Worm (Caenorhabditis elegans): Measurements from ENCODE around the gene D1086.7.

D1086.7 gene

DNA sequence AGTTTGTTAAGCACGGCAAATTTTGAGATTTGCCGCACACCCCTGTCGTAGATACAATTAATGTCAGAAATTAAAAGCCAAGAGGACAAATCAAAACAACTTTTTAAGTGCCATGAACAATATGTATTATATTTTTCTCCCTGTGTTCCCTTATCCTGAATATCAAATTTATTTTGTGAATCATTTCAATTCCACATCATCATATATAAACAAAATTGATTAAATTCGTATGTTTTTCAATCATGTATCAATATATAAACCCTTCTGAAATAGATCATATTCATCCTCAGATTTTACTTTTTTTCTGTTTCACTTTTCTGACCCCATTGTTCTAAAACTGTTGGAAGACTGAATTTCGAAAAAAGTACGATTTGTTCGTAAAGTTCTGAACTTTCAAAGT lies 9.9 kb upstream of the D1086.7 start, which contains the start of gene D1086.11:
Gene D1086.11 (plus strand): TSS at position 301 of the 400 bp plus-strand sequence.
- TF ChIP-seq tab-1 (GFP tag; IDR thresholded peaks at IDR 0.05), result no peak
- TF ChIP-seq klf-2 (GFP tag; conservative IDR thresholded peaks at IDR 0.05), result no peak
- TF ChIP-seq ztf-29 (GFP tag; IDR thresholded peaks at IDR 0.05), result no peak
- no peak for TF ChIP-seq T22C8.4 (GFP tag; IDR thresholded peaks at IDR 0.05)
- no peak for TF ChIP-seq med-1 (GFP tag; optimal IDR thresholded peaks at IDR 0.05; ENCODE audit: insufficient read depth)
- no peak for TF ChIP-seq ztf-23 (GFP tag; IDR thresholded peaks at IDR 0.05)
- TF ChIP-seq ref-1 (GFP tag; conservative IDR thresholded peaks at IDR 0.05), result no peak
- no peak for TF ChIP-seq flt-1 (GFP tag; IDR thresholded peaks at IDR 0.05)
- no peak for TF ChIP-seq cog-1 (tag; optimal IDR thresholded peaks at IDR 0.05)

DNA sequence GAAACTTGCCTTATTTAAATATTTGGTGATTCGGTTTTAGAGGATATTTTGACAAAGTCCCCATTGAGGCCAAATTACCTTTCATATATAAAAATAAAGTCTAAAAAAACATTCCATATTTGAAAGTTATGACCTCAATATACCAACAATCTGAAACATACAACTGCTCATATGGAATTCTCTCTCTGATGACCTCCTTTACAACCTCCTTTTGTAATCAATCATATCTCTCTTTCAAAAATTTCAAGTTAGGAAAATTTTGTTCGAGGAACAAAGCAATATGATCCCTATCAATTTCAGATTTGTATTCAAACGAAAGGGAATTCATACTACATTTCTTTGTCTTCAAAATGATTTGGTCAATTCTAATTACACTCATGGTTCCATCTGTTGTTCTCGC lies 4.6 kb upstream of the D1086.7 start, which contains the start of gene D1086.6:
Gene D1086.6 (plus strand): TSS at position 301 of the 400 bp plus-strand sequence.
- no peak for TF ChIP-seq tab-1 (GFP tag; IDR thresholded peaks at IDR 0.05)
- no peak for TF ChIP-seq flt-1 (GFP tag; IDR thresholded peaks at IDR 0.05)
- TF ChIP-seq ztf-29 (GFP tag; IDR thresholded peaks at IDR 0.05), result no peak
- no peak for TF ChIP-seq klf-2 (GFP tag; conservative IDR thresholded peaks at IDR 0.05)
- TF ChIP-seq T22C8.4 (GFP tag; IDR thresholded peaks at IDR 0.05), result no peak
- no peak for TF ChIP-seq cog-1 (tag; optimal IDR thresholded peaks at IDR 0.05)
- no peak for TF ChIP-seq ztf-23 (GFP tag; IDR thresholded peaks at IDR 0.05)

DNA sequence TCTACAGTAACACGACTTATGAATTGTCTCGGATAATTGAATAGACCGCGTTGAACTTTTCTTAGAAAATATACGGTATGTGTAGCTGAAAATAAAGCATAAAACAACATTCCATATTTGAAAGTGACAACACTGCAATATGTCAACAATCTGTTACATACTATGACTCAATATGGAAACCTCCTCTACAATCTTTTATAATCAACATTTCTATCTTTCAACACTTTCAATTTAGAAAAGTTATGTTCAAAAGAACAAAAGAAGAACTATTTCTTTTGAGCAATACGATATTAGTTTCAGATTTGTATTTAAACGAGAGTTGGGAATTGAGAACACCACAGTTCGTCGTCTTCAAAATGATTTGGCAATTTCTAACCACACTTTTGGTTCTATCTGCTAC lies 1.6 kb upstream of the D1086.7 start, which contains the start of gene D1086.10:
Gene D1086.10 (plus strand): TSS at position 301 of the 400 bp plus-strand sequence.
- TF ChIP-seq med-1 (GFP tag; optimal IDR thresholded peaks at IDR 0.05; ENCODE audit: insufficient read depth), result no peak
- no peak for TF ChIP-seq cog-1 (tag; optimal IDR thresholded peaks at IDR 0.05)
- no peak for TF ChIP-seq T22C8.4 (GFP tag; IDR thresholded peaks at IDR 0.05)
- TF ChIP-seq ztf-29 (GFP tag; IDR thresholded peaks at IDR 0.05), result no peak
- TF ChIP-seq tab-1 (GFP tag; IDR thresholded peaks at IDR 0.05), result no peak
- TF ChIP-seq flt-1 (GFP tag; IDR thresholded peaks at IDR 0.05), result no peak
- TF ChIP-seq klf-2 (GFP tag; conservative IDR thresholded peaks at IDR 0.05), result no peak
- TF ChIP-seq ztf-23 (GFP tag; IDR thresholded peaks at IDR 0.05), result no peak
- no peak for TF ChIP-seq ref-1 (GFP tag; conservative IDR thresholded peaks at IDR 0.05)

DNA sequence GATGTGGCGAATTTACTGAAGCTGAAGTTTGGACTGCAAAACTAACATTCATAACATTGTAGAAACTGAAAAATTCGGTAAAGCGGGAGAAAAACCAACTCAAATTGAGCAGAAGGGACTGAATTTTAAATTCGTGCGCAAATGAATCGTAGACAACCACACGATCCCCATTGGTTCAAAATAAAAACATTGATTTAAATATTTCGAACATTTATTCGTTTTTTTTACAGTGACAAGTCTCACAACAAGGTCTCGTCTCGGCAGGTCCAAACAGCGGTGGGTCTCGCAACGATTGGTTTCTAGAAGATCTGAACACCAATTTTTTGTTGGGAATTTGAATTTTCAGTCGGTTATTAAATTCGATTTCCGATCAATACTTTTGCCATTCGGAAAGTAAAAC lies 1.5 kb downstream of the D1086.7 start, which contains the start of gene D1086.18:
Gene D1086.18 (plus strand): TSS at position 301 of the 400 bp plus-strand sequence.
- TF ChIP-seq med-1 (GFP tag; optimal IDR thresholded peaks at IDR 0.05; ENCODE audit: insufficient read depth) (no peak), cog-1 (tag; optimal IDR thresholded peaks at IDR 0.05) (no peak), ztf-29 (GFP tag; IDR thresholded peaks at IDR 0.05) (no peak), tab-1 (GFP tag; IDR thresholded peaks at IDR 0.05) (no peak), klf-2 (GFP tag; conservative IDR thresholded peaks at IDR 0.05) (no peak), ztf-23 (GFP tag; IDR thresholded peaks at IDR 0.05) (no peak), ref-1 (GFP tag; conservative IDR thresholded peaks at IDR 0.05) (no peak), T22C8.4 (GFP tag; IDR thresholded peaks at IDR 0.05) (no peak), flt-1 (GFP tag; IDR thresholded peaks at IDR 0.05) (no peak)

DNA sequence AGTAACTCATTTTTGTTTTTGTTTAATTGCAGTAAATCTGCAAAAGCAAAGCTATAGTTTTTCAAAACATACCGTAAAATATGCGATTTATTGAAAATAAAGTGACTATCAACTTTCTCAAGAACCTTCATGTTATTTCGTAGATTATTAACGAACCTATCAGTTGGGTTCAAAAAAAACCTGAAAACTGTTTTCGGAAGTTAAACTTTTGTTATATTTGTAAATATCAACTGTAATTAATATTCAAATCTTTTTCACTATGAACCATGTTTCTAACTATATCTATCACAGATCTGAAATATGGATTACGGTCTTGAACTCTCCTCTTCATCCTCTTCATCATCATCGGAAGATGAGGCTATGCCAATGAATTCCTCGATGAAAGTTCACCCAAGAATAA lies 4.0 kb downstream of the D1086.7 start, which contains the start of gene D1086.19:
Gene D1086.19 (plus strand): TSS at position 301 of the 400 bp plus-strand sequence.
- no peak for TF ChIP-seq flt-1 (GFP tag; IDR thresholded peaks at IDR 0.05)
- no peak for TF ChIP-seq klf-2 (GFP tag; conservative IDR thresholded peaks at IDR 0.05)
- no peak for TF ChIP-seq ref-1 (GFP tag; conservative IDR thresholded peaks at IDR 0.05)
- no peak for TF ChIP-seq ztf-29 (GFP tag; IDR thresholded peaks at IDR 0.05)

DNA sequence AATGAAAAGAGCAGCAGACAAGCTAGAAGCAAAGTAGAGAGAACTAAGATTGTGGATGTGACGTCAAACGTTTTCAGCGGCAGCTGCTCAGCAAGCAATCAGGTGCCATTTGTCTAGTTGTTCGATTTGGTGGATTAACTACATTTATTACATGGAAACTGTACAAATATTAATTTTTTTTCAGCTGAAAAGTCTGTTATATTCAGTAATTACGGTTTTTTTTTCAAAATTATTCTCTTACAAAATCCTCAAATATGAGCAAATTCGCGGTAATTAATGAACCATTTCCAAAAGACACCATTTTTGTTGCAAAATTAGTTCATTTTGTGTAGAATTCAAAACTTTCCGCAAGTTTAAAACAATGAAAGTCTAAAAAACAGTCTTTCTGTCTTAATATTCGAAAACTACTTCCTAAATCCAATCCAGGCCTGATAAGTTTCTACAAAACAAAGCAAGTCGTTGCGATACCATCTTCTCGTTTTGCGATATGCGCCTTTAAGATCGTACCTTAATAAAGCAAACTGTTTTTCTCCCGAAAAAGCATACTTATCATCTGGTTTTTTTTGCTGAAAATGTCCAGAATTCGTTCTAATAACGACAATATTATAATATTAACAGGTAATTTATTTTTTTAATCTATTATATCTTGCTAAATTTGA lies 6.4 kb downstream of the D1086.7 start, which contains the start of the genes D1086.5 and him-5:
Gene D1086.5 (minus strand): TSS at position 51 of the 659 bp plus-strand sequence.
Gene him-5 (plus strand): TSS at position 118 of the 659 bp plus-strand sequence.
- TF ChIP-seq med-1 (GFP tag; optimal IDR thresholded peaks at IDR 0.05; ENCODE audit: insufficient read depth) (no peak), flt-1 (GFP tag; IDR thresholded peaks at IDR 0.05) (no peak), klf-2 (GFP tag; conservative IDR thresholded peaks at IDR 0.05) (no peak), cog-1 (tag; optimal IDR thresholded peaks at IDR 0.05) (no peak), T22C8.4 (GFP tag; IDR thresholded peaks at IDR 0.05) (no peak), ztf-23 (GFP tag; IDR thresholded peaks at IDR 0.05) (no peak), ztf-29 (GFP tag; IDR thresholded peaks at IDR 0.05) (no peak), tab-1 (GFP tag; IDR thresholded peaks at IDR 0.05) (no peak)

DNA sequence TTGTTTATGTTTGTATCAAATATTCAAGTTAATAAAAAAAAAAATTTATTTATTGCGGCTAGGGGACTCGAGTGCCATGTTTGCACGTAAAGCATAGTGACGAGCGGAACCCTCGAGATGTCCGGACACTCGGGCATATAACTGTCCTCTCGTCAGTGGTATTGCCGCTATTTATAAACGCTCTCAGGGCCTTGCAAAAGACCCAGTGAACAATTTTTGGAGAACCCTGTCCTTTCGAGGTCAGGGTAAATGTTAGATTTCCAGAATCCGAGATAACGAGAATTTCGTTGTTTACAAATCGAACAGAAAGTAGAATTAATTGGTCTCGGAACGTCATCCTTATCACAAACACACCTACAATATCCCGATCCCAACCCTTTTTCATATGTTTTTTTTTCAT lies 8.3 kb downstream of the D1086.7 start, which contains the start of gene D1086.3:
Gene D1086.3 (plus strand): TSS at position 390 of the 400 bp plus-strand sequence.
- TF ChIP-seq ztf-29 (GFP tag; IDR thresholded peaks at IDR 0.05) (no peak), ref-1 (GFP tag; conservative IDR thresholded peaks at IDR 0.05) (no peak), flt-1 (GFP tag; IDR thresholded peaks at IDR 0.05) (no peak), ztf-23 (GFP tag; IDR thresholded peaks at IDR 0.05) (no peak), med-1 (GFP tag; optimal IDR thresholded peaks at IDR 0.05; ENCODE audit: insufficient read depth) (no peak), klf-2 (GFP tag; conservative IDR thresholded peaks at IDR 0.05) (no peak), tab-1 (GFP tag; IDR thresholded peaks at IDR 0.05) (no peak), T22C8.4 (GFP tag; IDR thresholded peaks at IDR 0.05) (no peak), cog-1 (tag; optimal IDR thresholded peaks at IDR 0.05) (no peak)

DNA sequence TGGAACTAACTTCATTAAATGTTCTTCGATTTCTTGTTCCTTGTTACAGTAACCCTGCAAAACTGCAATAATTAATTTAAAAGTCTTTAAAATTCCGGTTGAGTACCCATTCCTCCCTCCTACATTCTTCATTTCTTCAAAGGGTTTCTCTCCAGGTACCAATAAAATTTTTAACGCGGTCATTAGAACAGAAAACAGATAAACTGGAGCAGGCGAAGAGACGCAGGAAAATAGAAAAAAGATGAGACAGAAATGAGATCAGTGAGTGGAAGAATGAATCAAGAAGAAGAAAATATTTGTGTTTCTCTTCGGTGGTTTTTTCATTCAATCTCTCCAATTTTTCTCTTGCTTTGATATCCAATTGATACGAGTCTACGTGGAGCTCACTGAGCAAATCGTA lies 9.7 kb downstream of the D1086.7 start, which contains the start of gene D1086.8:
Gene D1086.8 (plus strand): TSS at position 301 of the 400 bp plus-strand sequence.
- TF ChIP-seq T22C8.4 (GFP tag; IDR thresholded peaks at IDR 0.05) (no peak), ztf-29 (GFP tag; IDR thresholded peaks at IDR 0.05) (no peak), klf-2 (GFP tag; conservative IDR thresholded peaks at IDR 0.05) (no peak)

DNA sequence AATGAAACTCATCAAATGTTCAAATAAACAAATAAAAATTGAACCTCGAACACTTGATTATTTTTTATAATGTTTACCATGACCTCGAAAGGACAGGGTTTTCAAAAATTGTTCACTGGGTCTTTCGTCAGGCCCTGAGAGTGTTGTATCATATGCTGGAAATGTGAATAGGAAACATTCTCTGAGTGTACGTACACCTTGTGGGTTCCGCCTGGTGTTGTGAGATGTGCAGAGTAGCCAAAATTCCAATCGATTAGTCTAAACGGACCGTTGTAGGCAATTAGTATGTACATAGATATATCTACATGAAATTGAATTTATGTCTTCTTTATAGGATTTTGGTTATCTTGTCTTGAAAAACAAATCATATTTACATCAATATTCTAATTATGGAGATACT lies 10.5 kb downstream of the D1086.7 start:
- no peak for TF ChIP-seq ref-1 (GFP tag; conservative IDR thresholded peaks at IDR 0.05)
- no peak for TF ChIP-seq ztf-29 (GFP tag; IDR thresholded peaks at IDR 0.05)
- no peak for TF ChIP-seq T22C8.4 (GFP tag; IDR thresholded peaks at IDR 0.05)
- no peak for TF ChIP-seq tab-1 (GFP tag; IDR thresholded peaks at IDR 0.05)
- no peak for TF ChIP-seq flt-1 (GFP tag; IDR thresholded peaks at IDR 0.05)
- TF ChIP-seq klf-2 (GFP tag; conservative IDR thresholded peaks at IDR 0.05), result no peak
- no peak for TF ChIP-seq ztf-23 (GFP tag; IDR thresholded peaks at IDR 0.05)
- TF ChIP-seq cog-1 (tag; optimal IDR thresholded peaks at IDR 0.05), result no peak
- no peak for TF ChIP-seq med-1 (GFP tag; optimal IDR thresholded peaks at IDR 0.05; ENCODE audit: insufficient read depth)

Data from whole organism, midembryonic.